Worm (Caenorhabditis elegans): ENCODE data around the gene F21C10.13.

ce11 chrV:9168089-9168488 is 46.0 kb downstream of the F21C10.13 start, which contains the start of gene B0222.11:
- TF ChIP-seq hlh-17 (GFP tag; optimal IDR thresholded peaks at IDR 0.05; ENCODE audit: borderline replicate concordance) (no peak), snpc-4 (tag; optimal IDR thresholded peaks at IDR 0.05) (no peak), pqm-1 (tag; optimal IDR thresholded peaks at IDR 0.05) (no peak), mep-1 (tag; optimal IDR thresholded peaks at IDR 0.05) (no peak), skn-1 (tag; optimal IDR thresholded peaks at IDR 0.05) (no peak), unc-62 (GFP tag; optimal IDR thresholded peaks at IDR 0.05) (no peak), ceh-88 (GFP tag; IDR thresholded peaks at IDR 0.05) (no peak), tbx-2 (tag; optimal IDR thresholded peaks at IDR 0.05) (no peak)
